Worm (Caenorhabditis elegans) whole organism, L4 larva: ENCODE results near the gene taf-2.

Experiments
- T20F7.1 ChIP-seq: fragments of 200-800 bp; sonication (Bioruptor generic); optimal IDR thresholded peaks from 2 replicates; lab custom pipeline; 2018; ENCODE audit warnings: mild to moderate bottlenecking, missing genetic modification characterization, missing compliant biosample characterization
- ama-1 ChIP-seq: fragments of 150-350 bp; optimal IDR thresholded peaks from 2 replicates; lab custom pipeline; 2014; ENCODE audit warnings: inconsistent platforms, mixed read lengths
- ceh-82 ChIP-seq: sonication (generic microtip); optimal IDR thresholded peaks from 2 replicates; lab custom pipeline; 2017; ENCODE audit warnings: missing biosample characterization, missing genetic modification characterization
- ces-1 ChIP-seq: fragments of 150-350 bp; sonication (generic microtip); optimal IDR thresholded peaks from 4 replicates; lab custom pipeline; 2014; ENCODE audit warnings: missing biosample characterization, missing genetic modification reagents, missing genetic modification characterization
- lsy-2 ChIP-seq, 2 experiments: fragments of 150-350 bp in 1 of 2; sonication (generic microtip) in 1 of 2; optimal IDR thresholded peaks; 2 replicates each; lab custom pipeline; 2014 to 2017; ENCODE audit warnings: missing biosample characterization in 2 of 2, missing genetic modification characterization in 2 of 2
- nhr-48 ChIP-seq: sonication (generic microtip); optimal IDR thresholded peaks from 2 replicates; lab custom pipeline; 2016; ENCODE audit warnings: mild to moderate bottlenecking, missing genetic modification characterization, missing compliant biosample characterization
- pqm-1 ChIP-seq: sonication (generic microtip); optimal IDR thresholded peaks from 2 replicates; lab custom pipeline; 2017; ENCODE audit warnings: missing biosample characterization, missing genetic modification characterization
- spr-3 ChIP-seq: fragments of 200-800 bp; sonication (Bioruptor generic); optimal IDR thresholded peaks from 2 replicates; lab custom pipeline; 2018; ENCODE audit warnings: mild to moderate bottlenecking, missing genetic modification characterization, missing compliant biosample characterization
- ztf-11 ChIP-seq: fragments of 150-350 bp; optimal IDR thresholded peaks from 2 replicates; lab custom pipeline; 2014; ENCODE audit warnings: missing biosample characterization, missing genetic modification characterization

DNA sequence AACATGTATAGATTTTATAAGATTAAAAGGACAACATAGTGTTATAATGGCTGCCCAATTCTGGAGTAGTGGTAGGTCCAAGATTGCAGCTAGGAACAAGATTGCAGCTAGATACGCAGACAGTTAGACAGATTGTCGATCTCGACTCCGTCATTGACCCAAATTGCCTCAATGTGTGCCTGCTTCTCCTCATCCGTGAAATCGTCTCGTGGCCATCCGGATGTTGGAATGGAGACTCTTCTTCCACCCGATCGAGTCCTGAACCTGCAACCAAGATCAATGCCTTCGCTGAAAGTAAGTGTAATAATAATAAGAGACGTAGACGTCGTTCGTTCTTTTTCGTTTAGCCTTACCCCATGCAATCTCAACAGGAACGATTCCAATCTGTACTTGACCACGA, 14.7 kb downstream of the taf-2 start:
- TF ChIP-seq ama-1 (lab: Kevin White, UChicago) (no peak), lsy-2 (tag; optimal IDR thresholded peaks at IDR 0.05; lab: Kevin White, UChicago) (no peak), pqm-1 (tag; lab: Kevin White, UChicago) (no peak), ztf-11 (tag; lab: Kevin White, UChicago) (no peak), nhr-48 (tag; lab: Kevin White, UChicago) (no peak), spr-3 (no peak), ces-1 (GFP tag; lab: Kevin White, UChicago) (no peak), T20F7.1 (GFP tag; lab: Kevin White, UChicago) (no peak), ceh-82 (tag; lab: Kevin White, UChicago) (no peak)
